Worm (Caenorhabditis elegans): ENCODE measurements around the gene K08E7.5.

DNA sequence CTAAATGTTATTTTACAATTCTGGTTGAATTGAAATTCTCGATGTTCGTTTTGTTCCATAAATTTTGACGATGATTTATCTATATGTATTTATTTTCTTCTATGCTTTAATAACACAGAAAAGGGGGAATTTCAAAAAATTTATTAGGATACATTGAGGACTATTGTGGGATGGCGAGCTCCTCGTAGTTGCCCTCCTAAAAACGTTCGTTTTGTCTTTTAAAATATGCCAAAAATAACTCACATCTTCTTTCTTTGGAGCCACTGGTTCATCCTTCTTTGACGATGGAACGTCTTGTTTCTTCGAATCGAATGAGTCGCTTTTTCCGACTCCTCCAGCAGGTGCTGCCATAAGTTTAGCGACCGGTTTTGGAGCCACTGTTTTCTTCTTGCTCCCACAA, 2.6 kb upstream of the K08E7.5 start:
- TF ChIP-seq B0035.1 (tag; optimal IDR thresholded peaks at IDR 0.05), result no peak
- TF ChIP-seq Y53G8AR.9 (GFP tag; conservative IDR thresholded peaks at IDR 0.05), result no peak
- TF ChIP-seq hmg-20 (GFP tag; IDR thresholded peaks at IDR 0.05), result no peak
- no peak for TF ChIP-seq ama-1 (optimal IDR thresholded peaks at IDR 0.05)
- TF ChIP-seq ama-1 (GFP tag; optimal IDR thresholded peaks at IDR 0.05), result no peak
- TF ChIP-seq him-1 (tag; optimal IDR thresholded peaks at IDR 0.05), result no peak
